Worm (Caenorhabditis elegans) whole organism, L4 larva: ENCODE results near the gene lst-6.
A peak's percentile ranks its signal among the peaks of the same experiment; 100 is the strongest.

Experiments used
- F10B5.3 ChIP-seq: sonication (generic microtip); optimal IDR thresholded peaks from 2 replicates; lab custom pipeline; 2016; ENCODE audit warnings: mild to moderate bottlenecking, missing genetic modification characterization, missing compliant biosample characterization
- F26F4.8 ChIP-seq: fragments of 200-800 bp; sonication (Bioruptor generic); conservative IDR thresholded peaks from 2 replicates; pipeline ENCODE4 v1.3.6; 2022; ENCODE audit warnings: missing genetic modification characterization, missing compliant biosample characterization
- R02D3.7 ChIP-seq: fragments of 150-350 bp; sonication (generic microtip); optimal IDR thresholded peaks from 3 replicates; lab custom pipeline; 2014; ENCODE audit warnings: missing biosample characterization, missing genetic modification characterization
- T26A8.4 ChIP-seq: fragments of 200-800 bp; sonication (Bioruptor generic); IDR thresholded peaks from 2 replicates; pipeline ENCODE4 v1.3.6; 2022; ENCODE audit warnings: missing genetic modification characterization, missing compliant biosample characterization
- Y105C5A.15 ChIP-seq: fragments of 200-800 bp; sonication (Bioruptor generic); IDR thresholded peaks from 2 replicates; pipeline ENCODE4 v1.3.6; 2022; ENCODE audit warnings: missing genetic modification characterization, missing compliant biosample characterization
- Y48G9A.11 ChIP-seq: fragments of 200-800 bp; sonication (Bioruptor generic); IDR thresholded peaks from 2 replicates; pipeline ENCODE4 v1.3.6; 2022; ENCODE audit warnings: missing genetic modification reagents, missing genetic modification characterization, missing compliant biosample characterization
- Y75B8A.6 ChIP-seq: fragments of 200-800 bp; sonication (Bioruptor generic); IDR thresholded peaks from 2 replicates; pipeline ENCODE4 v1.3.6; 2022; ENCODE audit warnings: missing genetic modification reagents, missing genetic modification characterization, missing compliant biosample characterization
- ZK337.2 ChIP-seq: fragments of 200-800 bp; sonication (Bioruptor generic); IDR thresholded peaks from 2 replicates; pipeline ENCODE4 v1.3.6; 2022; ENCODE audit warnings: missing genetic modification reagents, missing genetic modification characterization, missing compliant biosample characterization
- aly-2 ChIP-seq: sonication (generic microtip); optimal IDR thresholded peaks from 2 replicates; lab custom pipeline; 2018; ENCODE audit warnings: missing biosample characterization, missing genetic modification characterization
- ama-1 ChIP-seq: fragments of 150-350 bp; optimal IDR thresholded peaks from 2 replicates; lab custom pipeline; 2014; ENCODE audit warnings: inconsistent platforms, mixed read lengths
- arid-1 ChIP-seq: fragments of 200-800 bp; sonication (Bioruptor generic); conservative IDR thresholded peaks from 2 replicates; pipeline ENCODE4 v1.3.6; 2022; ENCODE audit warnings: missing genetic modification reagents, missing genetic modification characterization, missing compliant biosample characterization
- ceh-20 ChIP-seq: fragments of 200-800 bp; sonication (Bioruptor generic); IDR thresholded peaks from 2 replicates; pipeline ENCODE4 v1.3.6; 2022; ENCODE audit warnings: missing genetic modification reagents, missing genetic modification characterization, missing compliant biosample characterization
- ceh-28 ChIP-seq: fragments of 150-350 bp; optimal IDR thresholded peaks from 2 replicates; lab custom pipeline; 2014; ENCODE audit warnings: missing biosample characterization, missing genetic modification reagents, missing genetic modification characterization
- ceh-32 ChIP-seq: sonication (generic microtip); optimal IDR thresholded peaks from 2 replicates; lab custom pipeline; 2016; ENCODE audit warnings: mild to moderate bottlenecking, missing genetic modification characterization, missing compliant biosample characterization; ENCODE audit not compliant: poor library complexity
- ceh-82 ChIP-seq: sonication (generic microtip); optimal IDR thresholded peaks from 2 replicates; lab custom pipeline; 2017; ENCODE audit warnings: missing biosample characterization, missing genetic modification characterization
- ces-1 ChIP-seq: fragments of 150-350 bp; sonication (generic microtip); optimal IDR thresholded peaks from 4 replicates; lab custom pipeline; 2014; ENCODE audit warnings: missing biosample characterization, missing genetic modification reagents, missing genetic modification characterization
- cey-2 ChIP-seq: sonication (generic microtip); optimal IDR thresholded peaks from 3 replicates; lab custom pipeline; 2017; ENCODE audit warnings: missing genetic modification characterization, mild to moderate bottlenecking, missing compliant biosample characterization, antibody characterized with exemption, borderline replicate concordance; ENCODE audit not compliant: insufficient read depth
- daf-19 ChIP-seq: fragments of 200-800 bp; sonication (Bioruptor generic); conservative IDR thresholded peaks from 2 replicates; pipeline ENCODE4 v1.3.6; 2022; ENCODE audit warnings: missing genetic modification characterization, missing compliant biosample characterization
- dmd-6 ChIP-seq: fragments of 200-800 bp; sonication (Bioruptor generic); IDR thresholded peaks from 2 replicates; pipeline ENCODE4 v1.3.6; 2022; ENCODE audit warnings: missing genetic modification reagents, missing genetic modification characterization, missing compliant biosample characterization
- dmd-8 ChIP-seq: fragments of 200-800 bp; sonication (Bioruptor generic); IDR thresholded peaks from 2 replicates; pipeline ENCODE4 v1.3.6; 2022; ENCODE audit warnings: missing genetic modification characterization, missing compliant biosample characterization
- egl-27 ChIP-seq: sonication (generic microtip); optimal IDR thresholded peaks from 3 replicates; lab custom pipeline; 2017; ENCODE audit warnings: missing biosample characterization, missing genetic modification reagents, missing genetic modification characterization
- hif-1 ChIP-seq, 2 experiments: sonication (generic microtip); optimal IDR thresholded peaks; 2 replicates each; lab custom pipeline; 2016 to 2017; ENCODE audit warnings: missing compliant biosample characterization in 2 of 2, missing genetic modification characterization in 2 of 2, missing genetic modification reagents in 2 of 2, missing genotype in 2 of 2, mild to moderate bottlenecking in 1 of 2
- hlh-11 ChIP-seq: fragments of 200-800 bp; sonication (Bioruptor generic); optimal IDR thresholded peaks from 2 replicates; lab custom pipeline; 2018; ENCODE audit warnings: mild to moderate bottlenecking, missing genetic modification characterization, missing compliant biosample characterization
- lin-1 ChIP-seq: fragments of 200-800 bp; sonication (Bioruptor generic); IDR thresholded peaks from 2 replicates; pipeline ENCODE4 v1.3.6; 2022; ENCODE audit warnings: missing genetic modification reagents, missing genetic modification characterization, missing compliant biosample characterization
- lin-13 ChIP-seq: fragments of 150-350 bp; optimal IDR thresholded peaks from 2 replicates; lab custom pipeline; 2014; ENCODE audit warnings: missing biosample characterization, missing genetic modification reagents, missing genetic modification characterization
- madf-5 ChIP-seq, 2 experiments: fragments of 200-800 bp; sonication (Bioruptor generic); IDR thresholded peaks; 2 replicates each; pipeline ENCODE4 v1.3.6; 2022; ENCODE audit warnings: missing compliant biosample characterization in 2 of 2, missing genetic modification characterization in 2 of 2
- madf-9 ChIP-seq: fragments of 200-800 bp; sonication (Bioruptor generic); conservative IDR thresholded peaks from 2 replicates; pipeline ENCODE4 v1.3.6; 2022; ENCODE audit warnings: missing genetic modification reagents, missing genetic modification characterization, missing compliant biosample characterization
- mdt-29 ChIP-seq: fragments of 200-800 bp; sonication (Bioruptor generic); IDR thresholded peaks from 2 replicates; pipeline ENCODE4 v1.3.6; 2022; ENCODE audit warnings: missing genetic modification reagents, missing genetic modification characterization, missing compliant biosample characterization
- mep-1 ChIP-seq: fragments of 150-350 bp; sonication (generic microtip); optimal IDR thresholded peaks from 3 replicates; lab custom pipeline; 2014; ENCODE audit warnings: missing biosample characterization, missing genetic modification characterization
- mxl-2 ChIP-seq: fragments of 200-800 bp; sonication (Bioruptor generic); conservative IDR thresholded peaks from 2 replicates; pipeline ENCODE4 v1.3.6; 2022; ENCODE audit warnings: missing genetic modification reagents, missing genetic modification characterization, missing compliant biosample characterization
- mxl-3 ChIP-seq: fragments of 200-800 bp; sonication (Bioruptor generic); optimal IDR thresholded peaks from 2 replicates; lab custom pipeline; 2018; ENCODE audit warnings: mild to moderate bottlenecking, missing genetic modification characterization, missing compliant biosample characterization
- nhr-102 ChIP-seq: sonication (generic microtip); optimal IDR thresholded peaks from 2 replicates; lab custom pipeline; 2016; ENCODE audit warnings: mild to moderate bottlenecking, missing genetic modification characterization, moderate library complexity, missing compliant biosample characterization
- nhr-11 ChIP-seq: fragments of 150-350 bp; optimal IDR thresholded peaks from 2 replicates; lab custom pipeline; 2014; ENCODE audit warnings: missing biosample characterization, missing genetic modification characterization
- nhr-237 ChIP-seq: sonication (generic microtip); optimal IDR thresholded peaks from 2 replicates; lab custom pipeline; 2017; ENCODE audit warnings: missing biosample characterization, missing genetic modification characterization
- nhr-25 ChIP-seq: sonication (generic microtip); optimal IDR thresholded peaks from 2 replicates; lab custom pipeline; 2017; ENCODE audit warnings: missing genetic modification characterization, mild to moderate bottlenecking, missing compliant biosample characterization, antibody characterized with exemption, moderate library complexity, borderline replicate concordance; ENCODE audit not compliant: insufficient read depth
- nhr-42 ChIP-seq: fragments of 200-800 bp; sonication (Bioruptor generic); IDR thresholded peaks from 2 replicates; pipeline ENCODE4 v1.3.6; 2022; ENCODE audit warnings: missing genetic modification characterization, missing compliant biosample characterization
- nhr-48 ChIP-seq: sonication (generic microtip); optimal IDR thresholded peaks from 2 replicates; lab custom pipeline; 2016; ENCODE audit warnings: mild to moderate bottlenecking, missing genetic modification characterization, missing compliant biosample characterization
- pha-4 ChIP-seq, 2 experiments: fragments of 150-350 bp in 1 of 2; fragments of 200-800 bp in 1 of 2; sonication (Bioruptor generic) in 1 of 2; IDR thresholded peaks in 1 of 2; optimal IDR thresholded peaks in 1 of 2; 2 replicates each; pipeline versions ENCODE4 v1.3.6 to Lab custom; 2014 to 2022; ENCODE audit warnings: missing genetic modification characterization in 2 of 2, missing genetic modification reagents in 2 of 2, missing biosample characterization in 1 of 2, missing compliant biosample characterization in 1 of 2
- rbr-2 ChIP-seq: sonication (generic microtip); optimal IDR thresholded peaks from 2 replicates; lab custom pipeline; 2016; ENCODE audit warnings: missing genotype, missing genetic modification characterization, missing compliant biosample characterization
- sdz-12 ChIP-seq: fragments of 200-800 bp; sonication (Bioruptor generic); optimal IDR thresholded peaks from 2 replicates; lab custom pipeline; 2018; ENCODE audit warnings: mild to moderate bottlenecking, missing genetic modification characterization, missing compliant biosample characterization
- snpc-1.2 ChIP-seq: fragments of 200-800 bp; sonication (Bioruptor generic); IDR thresholded peaks from 2 replicates; pipeline ENCODE4 v1.3.6; 2022; ENCODE audit warnings: missing genetic modification reagents, missing genetic modification characterization, missing compliant biosample characterization
- tag-97 ChIP-seq: fragments of 200-800 bp; sonication (Bioruptor generic); IDR thresholded peaks from 2 replicates; pipeline ENCODE4 v1.3.6; 2022; ENCODE audit warnings: missing genetic modification characterization, missing compliant biosample characterization
- tra-1 ChIP-seq: fragments of 200-800 bp; sonication (Bioruptor generic); IDR thresholded peaks from 2 replicates; pipeline ENCODE4 v1.3.6; 2022; ENCODE audit warnings: missing genetic modification reagents, missing genetic modification characterization, missing compliant biosample characterization
- unc-130 ChIP-seq: sonication (generic microtip); optimal IDR thresholded peaks from 2 replicates; lab custom pipeline; 2016; ENCODE audit warnings: missing genetic modification reagents, missing genetic modification characterization, missing compliant biosample characterization
- unc-39 ChIP-seq: sonication (generic microtip); optimal IDR thresholded peaks from 2 replicates; lab custom pipeline; 2017; ENCODE audit warnings: missing biosample characterization, missing genetic modification characterization
- unc-62 ChIP-seq, 3 experiments: fragments of 150-350 bp in 1 of 3; sonication (generic microtip); optimal IDR thresholded peaks in 2 of 3; peaks in 1 of 3; 1 replicate in 1 of 3; 2 replicates in 2 of 3; lab custom pipeline; 2014 to 2017; ENCODE audit warnings: missing biosample characterization in 3 of 3, missing genetic modification characterization in 3 of 3, missing genetic modification reagents in 3 of 3, missing genotype in 1 of 3
- vab-7 ChIP-seq: fragments of 200-800 bp; sonication (Bioruptor generic); IDR thresholded peaks from 2 replicates; pipeline ENCODE4 v1.3.6; 2022; ENCODE audit warnings: missing genetic modification reagents, missing genetic modification characterization, missing compliant biosample characterization
- zfp-3 ChIP-seq: fragments of 200-800 bp; sonication (Bioruptor generic); conservative IDR thresholded peaks from 2 replicates; pipeline ENCODE4 v1.3.6; 2022; ENCODE audit warnings: missing genetic modification reagents, missing genetic modification characterization, missing compliant biosample characterization
- zip-11 ChIP-seq: fragments of 200-800 bp; sonication (Bioruptor generic); IDR thresholded peaks from 2 replicates; pipeline ENCODE4 v1.3.6; 2022; ENCODE audit warnings: missing genetic modification characterization, missing compliant biosample characterization
- ztf-11 ChIP-seq: fragments of 150-350 bp; optimal IDR thresholded peaks from 2 replicates; lab custom pipeline; 2014; ENCODE audit warnings: missing biosample characterization, missing genetic modification characterization

The lst-6 gene

ce11 chrII:7060202-7060601 lies 37.9 kb upstream of the lst-6 start (continued):
- TF ChIP-seq lin-13 (GFP tag; lab: Kevin White, UChicago) (no peak), lin-1 (GFP tag; lab: Robert Waterston, UW) (peak; percentile 70), ceh-32 (tag; lab: Kevin White, UChicago) (no peak), tag-97 (GFP tag; lab: Robert Waterston, UW) (no peak), vab-7 (GFP tag; lab: Robert Waterston, UW) (no peak), madf-5 (GFP tag; IDR thresholded peaks at IDR 0.05; lab: Robert Waterston, UW) (no peak), ZK337.2 (GFP tag; lab: Robert Waterston, UW) (no peak), hlh-11 (tag; lab: Kevin White, UChicago) (peak; percentile 92), unc-39 (tag; lab: Kevin White, UChicago) (no peak), madf-9 (GFP tag; lab: Robert Waterston, UW) (0 out of 2 replicates have a peak, but pooled peaks have one; percentile 28), ceh-28 (tag; lab: Kevin White, UChicago) (no peak), tra-1 (peak; percentile 87), unc-130 (GFP tag; lab: Kevin White, UChicago) (no peak), nhr-237 (tag; lab: Kevin White, UChicago) (no peak), nhr-42 (GFP tag; lab: Robert Waterston, UW) (no peak), zfp-3 (peak; percentile 77), Y48G9A.11 (GFP tag; lab: Robert Waterston, UW) (no peak), nhr-11 (tag; lab: Kevin White, UChicago) (peak; percentile 29), mdt-29 (no peak), nhr-48 (peak; percentile 85), zip-11 (GFP tag; lab: Robert Waterston, UW) (no peak), dmd-8 (GFP tag; lab: Robert Waterston, UW) (no peak), sdz-12 (GFP tag; lab: Kevin White, UChicago) (no peak), daf-19 (GFP tag; lab: Robert Waterston, UW) (no peak), ztf-11 (tag; lab: Kevin White, UChicago) (no peak), arid-1 (GFP tag; lab: Robert Waterston, UW) (no peak), unc-62 (GFP tag; optimal IDR thresholded peaks at IDR 0.05 in 1 of 2; lab: Kevin White, UChicago) (peak in 1 of 2 experiments; percentile 77), unc-62 (tag; optimal IDR thresholded peaks at IDR 0.05; lab: Kevin White, UChicago) (no peak), R02D3.7 (tag; lab: Kevin White, UChicago) (no peak), hif-1 (tag; optimal IDR thresholded peaks at IDR 0.05; lab: Kevin White, UChicago) (no peak), Y75B8A.6 (GFP tag; lab: Robert Waterston, UW) (no peak), cey-2 (tag; lab: Kevin White, UChicago) (no peak), mxl-3 (peak; percentile 83), rbr-2 (no peak), F10B5.3 (no peak), nhr-102 (tag; lab: Kevin White, UChicago) (peak; percentile 60), egl-27 (tag; lab: Kevin White, UChicago) (no peak), ces-1 (GFP tag; lab: Kevin White, UChicago) (no peak), nhr-25 (tag; lab: Kevin White, UChicago) (no peak), ceh-82 (tag; lab: Kevin White, UChicago) (no peak), mxl-2 (GFP tag; lab: Robert Waterston, UW) (no peak), dmd-6 (GFP tag; lab: Robert Waterston, UW) (peak; percentile 98), T26A8.4 (no peak), F26F4.8 (GFP tag; lab: Robert Waterston, UW) (no peak), ama-1 (lab: Kevin White, UChicago) (no peak), pha-4 (GFP tag; IDR thresholded peaks at IDR 0.05; lab: Robert Waterston, UW) (peak; percentile 58), pha-4 (tag; optimal IDR thresholded peaks at IDR 0.05; lab: Kevin White, UChicago) (no peak), mep-1 (tag; lab: Kevin White, UChicago) (no peak), snpc-1.2 (no peak), aly-2 (tag; lab: Kevin White, UChicago) (no peak), Y105C5A.15 (GFP tag; lab: Robert Waterston, UW) (no peak), ceh-20 (GFP tag; lab: Robert Waterston, UW) (peak; percentile 42; the same call in 1 of the 2 replicates)
